Fruit fly (Drosophila melanogaster): ENCODE measurements around the gene Gtpx.

The Gtpx gene

dm6 chr3L:3325925-3326903 is at the start of gene Gtpx (continued):
- peak; percentile 27 to 57 for TF ChIP-seq dpn (GFP tag; optimal IDR thresholded peaks at IDR 0.05)
- no peak for TF ChIP-seq Hey (tag; optimal IDR thresholded peaks at IDR 0.05)
- no peak for TF ChIP-seq NC2α (GFP tag; optimal IDR thresholded peaks at IDR 0.05)
- TF ChIP-seq E2f1 (GFP tag; IDR thresholded peaks at IDR 0.05) = no peak
- no peak for TF ChIP-seq CG18262 (tag; optimal IDR thresholded peaks at IDR 0.05)
- no peak for TF ChIP-seq sd (tag; optimal IDR thresholded peaks at IDR 0.05)
- TF ChIP-seq CG3847 (GFP tag; IDR thresholded peaks at IDR 0.05) = peak; percentile 84
- TF ChIP-seq Hr51 (GFP tag; optimal IDR thresholded peaks at IDR 0.05) = no peak
- no peak for TF ChIP-seq Sox102F (GFP tag; optimal IDR thresholded peaks at IDR 0.05)
- no peak for TF ChIP-seq CG31365 (tag; optimal IDR thresholded peaks at IDR 0.05)
- peak; percentile 6 for TF ChIP-seq CG8924 (tag; optimal IDR thresholded peaks at IDR 0.05)
- TF ChIP-seq YL-1 (GFP tag; optimal IDR thresholded peaks at IDR 0.05) = peak; percentile 75
- TF ChIP-seq CG13296 (GFP tag; optimal IDR thresholded peaks at IDR 0.05) = no peak
- TF ChIP-seq her (GFP tag; optimal IDR thresholded peaks at IDR 0.05) = no peak
- no peak for TF ChIP-seq yki (optimal IDR thresholded peaks at IDR 0.05)
- no peak for TF ChIP-seq Kr (GFP tag; optimal IDR thresholded peaks at IDR 0.05)
- no peak for TF ChIP-seq jigr1 (GFP tag; IDR thresholded peaks at IDR 0.05)
- TF ChIP-seq sisA (GFP tag; IDR thresholded peaks at IDR 0.05) = no peak
- TF ChIP-seq sob (GFP tag; IDR thresholded peaks at IDR 0.05) = no peak
- TF ChIP-seq CG4707 (GFP tag; optimal IDR thresholded peaks at IDR 0.05) = no peak
- TF ChIP-seq lilli (GFP tag; optimal IDR thresholded peaks at IDR 0.05) = peak; percentile 66
- peak; percentile 46 for TF ChIP-seq amos (GFP tag; IDR thresholded peaks at IDR 0.05; ENCODE audit: partially characterized antibody)
- TF ChIP-seq dati (GFP tag; IDR thresholded peaks at IDR 0.05) = no peak
- TF ChIP-seq CG12155 (GFP tag; optimal IDR thresholded peaks at IDR 0.05) = peak; percentile 32
- TF ChIP-seq btn (GFP tag; optimal IDR thresholded peaks at IDR 0.05) = no peak
- peak; percentile 80 for TF ChIP-seq Dp (GFP tag; optimal IDR thresholded peaks at IDR 0.05)
- TF ChIP-seq ash1 (GFP tag; optimal IDR thresholded peaks at IDR 0.05) = no peak
- peak; percentile 66 for TF ChIP-seq crc (GFP tag; optimal IDR thresholded peaks at IDR 0.05)
- TF ChIP-seq CG4328 (GFP tag; optimal IDR thresholded peaks at IDR 0.05) = peak; percentile 18
- no peak for TF ChIP-seq Oaz (GFP tag; IDR thresholded peaks at IDR 0.05)
- TF ChIP-seq Spps (tag; optimal IDR thresholded peaks at IDR 0.05) = no peak
- no peak for TF ChIP-seq Stat92E (GFP tag; optimal IDR thresholded peaks at IDR 0.05)
- no peak for TF ChIP-seq CG4424 (GFP tag; optimal IDR thresholded peaks at IDR 0.05)
- TF ChIP-seq twi (tag; optimal IDR thresholded peaks at IDR 0.05) = peak; percentile 23
- no peak for TF ChIP-seq CG10274 (GFP tag; optimal IDR thresholded peaks at IDR 0.05)
- TF ChIP-seq Dref (GFP tag; IDR thresholded peaks at IDR 0.05) = peak; percentile 31; the same call in 1 of the 2 replicates
- TF ChIP-seq CG8290 (GFP tag; optimal IDR thresholded peaks at IDR 0.05) = no peak
- TF ChIP-seq CG8290 (tag; optimal IDR thresholded peaks at IDR 0.05) = peak in 1 of 2 experiments; percentile 38
- TF ChIP-seq CG12942 (GFP tag; optimal IDR thresholded peaks at IDR 0.05) = no peak
- peak; percentile 20 for TF ChIP-seq Mes4 (GFP tag; optimal IDR thresholded peaks at IDR 0.05)
- TF ChIP-seq cwo (GFP tag; optimal IDR thresholded peaks at IDR 0.05) = no peak
- TF ChIP-seq PHDP (tag; optimal IDR thresholded peaks at IDR 0.05) = peak; percentile 41
- no peak for TF ChIP-seq danr (GFP tag; IDR thresholded peaks at IDR 0.05)
- TF ChIP-seq kni (GFP tag; optimal IDR thresholded peaks at IDR 0.05) = peak; percentile 32
- no peak for TF ChIP-seq Fer2 (tag; optimal IDR thresholded peaks at IDR 0.05)
- TF ChIP-seq dm (GFP tag; optimal IDR thresholded peaks at IDR 0.05) = peak; percentile 28
- TF ChIP-seq ara (GFP tag; IDR thresholded peaks at IDR 0.05) = no peak
- no peak for TF ChIP-seq CG6854 (GFP tag; optimal IDR thresholded peaks at IDR 0.05)
- TF ChIP-seq CG12744 (GFP tag; optimal IDR thresholded peaks at IDR 0.05) = peak; percentile 7
